Worm (Caenorhabditis elegans) whole organism, L3 larva: ENCODE measurements around the gene B0524.6.

Experiments
- R02D3.7 ChIP-seq: fragments of 150-350 bp; optimal IDR thresholded peaks from 2 replicates; lab custom pipeline; 2014; ENCODE audit warnings: missing biosample characterization, missing genetic modification characterization
- ZK546.5 ChIP-seq: sonication (generic microtip); optimal IDR thresholded peaks from 2 replicates; lab custom pipeline; 2017; ENCODE audit warnings: missing biosample characterization, missing genetic modification characterization
- aly-2 ChIP-seq: fragments of 150-350 bp; optimal IDR thresholded peaks from 2 replicates; lab custom pipeline; 2014; ENCODE audit warnings: missing biosample characterization, missing genetic modification characterization
- ama-1 ChIP-seq: fragments of 150-350 bp; optimal IDR thresholded peaks from 2 replicates; lab custom pipeline; 2018
- ceh-16 ChIP-seq: sonication (generic microtip); optimal IDR thresholded peaks from 2 replicates; lab custom pipeline; 2017; ENCODE audit warnings: missing biosample characterization, missing genetic modification characterization
- ceh-28 ChIP-seq: fragments of 150-350 bp; optimal IDR thresholded peaks from 2 replicates; lab custom pipeline; 2014; ENCODE audit warnings: missing biosample characterization, missing genetic modification reagents, missing genetic modification characterization
- ceh-82 ChIP-seq: fragments of 150-350 bp; optimal IDR thresholded peaks from 2 replicates; lab custom pipeline; 2014; ENCODE audit warnings: missing biosample characterization, missing genetic modification characterization
- ceh-9 ChIP-seq: sonication (generic microtip); optimal IDR thresholded peaks from 2 replicates; lab custom pipeline; 2018; ENCODE audit warnings: missing biosample characterization, missing genetic modification characterization
- daf-12 ChIP-seq: fragments of 150-350 bp; optimal IDR thresholded peaks from 2 replicates; lab custom pipeline; 2014; ENCODE audit warnings: missing biosample characterization, missing genetic modification reagents, missing genetic modification characterization
- egl-27 ChIP-seq: sonication (generic microtip); optimal IDR thresholded peaks from 4 replicates; lab custom pipeline; 2017; ENCODE audit warnings: missing biosample characterization, missing genetic modification reagents, missing genetic modification characterization
- egl-5 ChIP-seq: fragments of 150-350 bp; optimal IDR thresholded peaks from 2 replicates; lab custom pipeline; 2017; ENCODE audit warnings: missing biosample characterization, missing genetic modification reagents, missing genetic modification characterization, inconsistent platforms
- elt-1 ChIP-seq: fragments of 150-350 bp; optimal IDR thresholded peaks from 2 replicates; lab custom pipeline; 2014; ENCODE audit warnings: missing biosample characterization, missing genetic modification characterization
- elt-2 ChIP-seq: sonication (generic microtip); optimal IDR thresholded peaks from 2 replicates; lab custom pipeline; 2016; ENCODE audit warnings: missing genetic modification reagents, mild to moderate bottlenecking, missing genetic modification characterization, missing compliant biosample characterization
- elt-3 ChIP-seq, 3 experiments: fragments of 150-350 bp in 1 of 3; sonication (generic microtip) in 2 of 3; optimal IDR thresholded peaks; 2 replicates in 2 of 3; 4 replicates in 1 of 3; lab custom pipeline; 2014 to 2017; ENCODE audit warnings: missing biosample characterization in 3 of 3, missing genetic modification characterization in 3 of 3
- eor-1 ChIP-seq, 2 experiments: fragments of 150-350 bp; optimal IDR thresholded peaks; 2 replicates each; lab custom pipeline; 2014 to 2018; ENCODE audit warnings: missing biosample characterization in 2 of 2, missing genetic modification characterization in 2 of 2
- fkh-10 ChIP-seq: sonication (generic microtip); optimal IDR thresholded peaks from 2 replicates; lab custom pipeline; 2017; ENCODE audit warnings: missing biosample characterization, missing genetic modification reagents, missing genetic modification characterization
- fkh-2 ChIP-seq: fragments of 150-350 bp; optimal IDR thresholded peaks from 2 replicates; lab custom pipeline; 2014; ENCODE audit warnings: missing biosample characterization, missing genetic modification reagents, missing genetic modification characterization
- fos-1 ChIP-seq: fragments of 150-350 bp; optimal IDR thresholded peaks from 2 replicates; lab custom pipeline; 2014; ENCODE audit warnings: missing biosample characterization, missing genetic modification characterization
- hmg-11 ChIP-seq: sonication (generic microtip); optimal IDR thresholded peaks from 2 replicates; lab custom pipeline; 2016; ENCODE audit warnings: missing genetic modification characterization, missing compliant biosample characterization
- jun-1 ChIP-seq: fragments of 150-350 bp; optimal IDR thresholded peaks from 2 replicates; lab custom pipeline; 2014; ENCODE audit warnings: missing biosample characterization, missing genetic modification reagents, missing genetic modification characterization
- lin-15B ChIP-seq: fragments of 150-350 bp; optimal IDR thresholded peaks from 2 replicates; lab custom pipeline; 2014; ENCODE audit warnings: missing biosample characterization, missing genetic modification characterization
- lin-39 ChIP-seq: fragments of 150-350 bp; optimal IDR thresholded peaks from 2 replicates; lab custom pipeline; 2018; ENCODE audit warnings: missing biosample characterization, missing genetic modification reagents, missing genetic modification characterization
- lsy-12 ChIP-seq: sonication (generic microtip); optimal IDR thresholded peaks from 2 replicates; lab custom pipeline; 2016; ENCODE audit warnings: mild to moderate bottlenecking, missing genetic modification characterization, missing compliant biosample characterization
- mdl-1 ChIP-seq: fragments of 150-350 bp; optimal IDR thresholded peaks from 2 replicates; lab custom pipeline; 2014; ENCODE audit warnings: missing biosample characterization, missing genetic modification characterization
- mml-1 ChIP-seq: fragments of 150-350 bp; sonication (generic microtip); optimal IDR thresholded peaks from 3 replicates; lab custom pipeline; 2014; ENCODE audit warnings: missing biosample characterization, missing genetic modification characterization
- nfya-1 ChIP-seq: sonication (generic microtip); optimal IDR thresholded peaks from 2 replicates; lab custom pipeline; 2017; ENCODE audit warnings: missing genetic modification characterization, mild to moderate bottlenecking, missing compliant biosample characterization, antibody characterized with exemption, moderate library complexity; ENCODE audit not compliant: insufficient read depth
- nhr-11 ChIP-seq: fragments of 150-350 bp; optimal IDR thresholded peaks from 2 replicates; lab custom pipeline; 2014; ENCODE audit warnings: missing biosample characterization, missing genetic modification characterization
- nhr-12 ChIP-seq: fragments of 150-350 bp; optimal IDR thresholded peaks from 2 replicates; lab custom pipeline; 2014; ENCODE audit warnings: missing biosample characterization, missing genetic modification characterization
- nhr-23 ChIP-seq: fragments of 150-350 bp; optimal IDR thresholded peaks from 2 replicates; lab custom pipeline; 2014; ENCODE audit warnings: missing biosample characterization, missing genetic modification reagents, missing genetic modification characterization
- nhr-237 ChIP-seq: fragments of 150-350 bp; optimal IDR thresholded peaks from 2 replicates; lab custom pipeline; 2014; ENCODE audit warnings: missing biosample characterization, missing genetic modification characterization
- nhr-25 ChIP-seq: sonication (generic microtip); optimal IDR thresholded peaks from 2 replicates; lab custom pipeline; 2017; ENCODE audit warnings: missing biosample characterization, missing genetic modification characterization
- nhr-28 ChIP-seq: fragments of 150-350 bp; optimal IDR thresholded peaks from 2 replicates; lab custom pipeline; 2014; ENCODE audit warnings: missing biosample characterization, missing genetic modification characterization
- nhr-43 ChIP-seq: sonication (generic microtip); optimal IDR thresholded peaks from 2 replicates; lab custom pipeline; 2016; ENCODE audit warnings: mild to moderate bottlenecking, missing genetic modification characterization, missing compliant biosample characterization; ENCODE audit not compliant: poor library complexity, severe bottlenecking
- nhr-67 ChIP-seq: fragments of 150-350 bp; optimal IDR thresholded peaks from 2 replicates; lab custom pipeline; 2014; ENCODE audit warnings: missing biosample characterization, missing genetic modification characterization
- nhr-76 ChIP-seq: fragments of 150-350 bp; sonication (generic microtip); optimal IDR thresholded peaks from 5 replicates; lab custom pipeline; 2014; ENCODE audit warnings: missing biosample characterization, missing genetic modification characterization
- nhr-77 ChIP-seq: fragments of 150-350 bp; optimal IDR thresholded peaks from 2 replicates; lab custom pipeline; 2014; ENCODE audit warnings: missing biosample characterization, missing genetic modification characterization
- pha-4 ChIP-seq: fragments of 150-350 bp; optimal IDR thresholded peaks from 2 replicates; lab custom pipeline; 2014; ENCODE audit warnings: missing biosample characterization, missing genetic modification reagents, missing genetic modification characterization
- pqm-1 ChIP-seq: fragments of 150-350 bp; optimal IDR thresholded peaks from 2 replicates; lab custom pipeline; 2017; ENCODE audit warnings: missing biosample characterization, missing genetic modification characterization, inconsistent platforms
- sea-2 ChIP-seq: fragments of 150-350 bp; sonication (generic microtip); optimal IDR thresholded peaks from 4 replicates; lab custom pipeline; 2014; ENCODE audit warnings: missing biosample characterization, missing genetic modification reagents, missing genetic modification characterization
- skn-1 ChIP-seq: fragments of 150-350 bp; optimal IDR thresholded peaks from 2 replicates; lab custom pipeline; 2014; ENCODE audit warnings: missing biosample characterization, missing genetic modification characterization
- snpc-4 ChIP-seq: fragments of 150-350 bp; optimal IDR thresholded peaks from 2 replicates; lab custom pipeline; 2014; ENCODE audit warnings: missing biosample characterization, missing genetic modification characterization
- tbx-2 ChIP-seq: sonication (generic microtip); optimal IDR thresholded peaks from 2 replicates; lab custom pipeline; 2016; ENCODE audit warnings: mild to moderate bottlenecking, missing genetic modification characterization, missing compliant biosample characterization
- unc-39 ChIP-seq: sonication (generic microtip); optimal IDR thresholded peaks from 4 replicates; lab custom pipeline; 2017; ENCODE audit warnings: missing biosample characterization, missing genetic modification characterization
- unc-62 ChIP-seq: fragments of 150-350 bp; sonication (generic microtip); optimal IDR thresholded peaks from 4 replicates; lab custom pipeline; 2014; ENCODE audit warnings: missing biosample characterization, missing genetic modification reagents, missing genetic modification characterization
- zag-1 ChIP-seq: fragments of 150-350 bp; optimal IDR thresholded peaks from 2 replicates; lab custom pipeline; 2014; ENCODE audit warnings: missing biosample characterization, missing genetic modification characterization
- ztf-11 ChIP-seq: fragments of 150-350 bp; optimal IDR thresholded peaks from 2 replicates; lab custom pipeline; 2014; ENCODE audit warnings: missing biosample characterization, missing genetic modification characterization
- ztf-4 ChIP-seq: fragments of 150-350 bp; optimal IDR thresholded peaks from 2 replicates; lab custom pipeline; 2014; ENCODE audit warnings: missing biosample characterization, missing genetic modification characterization

B0524.6 gene

DNA sequence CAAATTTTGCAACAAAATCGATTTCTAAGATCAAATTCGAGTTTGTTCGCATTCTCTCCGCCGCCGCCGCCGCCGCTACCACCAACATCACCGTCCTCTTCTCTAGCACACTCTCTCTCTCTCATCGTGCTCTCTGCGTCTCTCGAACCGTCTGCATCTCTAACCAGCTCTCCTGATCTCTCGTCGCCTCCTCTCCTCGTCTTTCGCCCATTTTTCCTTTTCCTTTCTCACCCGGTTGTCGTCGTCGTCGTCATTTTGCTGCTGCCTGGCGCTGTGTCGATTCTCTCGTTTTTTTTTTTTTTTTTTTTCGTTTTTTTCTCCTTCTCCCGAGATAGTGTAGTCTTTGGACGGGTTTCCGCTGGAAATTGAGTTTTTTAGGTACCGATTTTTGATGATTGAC, 21.0 kb upstream of the B0524.6 start (continued):
- TF ChIP-seq nhr-23 (peak; percentile 97), egl-27 (peak; percentile 92), nhr-25 (tag; lab: Kevin White, UChicago) (peak; percentile 99), ztf-4 (tag; lab: Kevin White, UChicago) (peak; percentile 7), aly-2 (no peak), nhr-77 (tag; lab: Kevin White, UChicago) (peak; percentile 1), mdl-1 (tag; lab: Kevin White, UChicago) (peak; percentile 72), pqm-1 (tag; lab: Kevin White, UChicago) (peak; percentile 74), elt-1 (peak; percentile 86)

DNA sequence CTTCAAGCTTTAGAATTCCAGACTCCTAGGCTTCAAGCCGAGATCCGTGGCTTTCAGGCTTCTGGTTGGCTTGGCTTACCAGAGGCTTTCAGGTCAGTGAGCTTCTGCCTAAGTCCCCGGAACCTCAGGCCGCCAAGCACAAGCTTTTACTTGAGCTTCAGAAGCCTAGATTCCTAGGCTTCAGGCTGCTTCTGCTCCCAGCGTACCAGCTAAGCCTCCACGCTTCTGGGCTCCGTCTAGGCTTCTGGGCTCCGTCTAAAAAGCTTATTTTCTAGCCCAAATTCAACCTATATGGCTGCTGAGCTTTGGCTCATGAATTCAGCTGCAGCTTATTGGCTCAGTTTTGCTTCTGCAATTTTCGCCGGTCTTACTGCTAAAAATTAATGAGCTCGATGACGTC, 20.3 kb upstream of the B0524.6 start:
- no peak for TF ChIP-seq fkh-10
- TF ChIP-seq fkh-2 (tag; lab: Kevin White, UChicago) = no peak

DNA sequence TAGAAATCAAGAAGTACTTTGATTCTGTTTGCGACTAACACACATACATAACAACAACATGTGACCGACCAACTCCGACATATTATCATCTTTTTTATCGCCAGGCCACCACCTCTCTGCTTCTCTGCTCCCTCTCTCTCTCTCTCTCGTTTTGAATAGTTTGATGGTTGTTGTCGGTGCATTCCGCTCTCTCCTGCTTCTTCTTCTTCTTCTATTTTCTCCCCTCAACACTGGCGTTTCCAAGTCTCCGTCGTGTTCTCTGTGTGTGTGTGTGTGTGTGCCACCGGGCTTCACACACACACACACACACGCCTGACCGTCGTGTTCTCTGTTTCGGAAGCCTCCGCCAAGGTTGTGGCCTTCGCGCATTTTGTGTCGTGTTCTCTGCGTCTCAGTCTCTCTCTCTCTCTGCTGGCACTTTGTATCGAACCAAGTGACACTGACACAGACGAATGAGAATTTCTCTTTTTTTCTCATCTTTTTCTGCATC, 19.7 kb upstream of the B0524.6 start:
- TF ChIP-seq daf-12 (tag; lab: Kevin White, UChicago) (peak; percentile 75), egl-27 (peak; percentile 98), nhr-76 (tag; lab: Kevin White, UChicago) (peak; percentile 55), hmg-11 (tag; lab: Kevin White, UChicago) (peak; percentile 96), pha-4 (peak; percentile 99), unc-39 (tag; lab: Kevin White, UChicago) (peak; percentile 70), pqm-1 (tag; lab: Kevin White, UChicago) (peak; percentile 97), ceh-16 (no peak), mdl-1 (tag; lab: Kevin White, UChicago) (peak; percentile 93), elt-2 (tag; lab: Kevin White, UChicago) (peak; percentile 97), ceh-9 (tag; lab: Kevin White, UChicago) (no peak), unc-62 (GFP tag; lab: Kevin White, UChicago) (peak; percentile 99), nhr-25 (tag; lab: Kevin White, UChicago) (peak; percentile 99), nhr-67 (tag; lab: Kevin White, UChicago) (no peak), ceh-82 (peak; percentile 92), nhr-237 (tag; lab: Kevin White, UChicago) (no peak), nfya-1 (tag; lab: Kevin White, UChicago) (peak; percentile 96), snpc-4 (tag; lab: Kevin White, UChicago) (peak; percentile 59), nhr-23 (peak; percentile 99), ZK546.5 (tag; lab: Kevin White, UChicago) (no peak), nhr-12 (tag; lab: Kevin White, UChicago) (no peak), fkh-2 (tag; lab: Kevin White, UChicago) (peak; percentile 3), nhr-28 (tag; lab: Kevin White, UChicago) (peak; percentile 65), fkh-10 (peak; percentile 61), ama-1 (lab: Kevin White, UChicago) (peak; percentile 56), nhr-43 (tag; lab: Kevin White, UChicago) (peak; percentile 99), nhr-77 (tag; lab: Kevin White, UChicago) (peak; percentile 80), lin-39 (peak; percentile 94), fos-1 (tag; lab: Kevin White, UChicago) (peak; percentile 87), eor-1 (tag; optimal IDR thresholded peaks at IDR 0.05; lab: Kevin White, UChicago) (peak in 1 of 2 experiments; percentile 25), R02D3.7 (tag; lab: Kevin White, UChicago) (peak; percentile 80), tbx-2 (tag; lab: Kevin White, UChicago) (peak; percentile 96), ztf-4 (tag; lab: Kevin White, UChicago) (peak; percentile 61), egl-5 (tag; lab: Kevin White, UChicago) (peak; percentile 88), mml-1 (tag; lab: Kevin White, UChicago) (no peak), lin-15B (peak; percentile 58), ceh-28 (tag; lab: Kevin White, UChicago) (peak; percentile 92), lsy-12 (tag; lab: Kevin White, UChicago) (peak; percentile 93), elt-3 (tag; optimal IDR thresholded peaks at IDR 0.05; lab: Kevin White, UChicago) (peak; percentile 29 to 87 (median 60)), sea-2 (GFP tag; lab: Kevin White, UChicago) (peak; percentile 53), ztf-11 (no peak), nhr-11 (tag; lab: Kevin White, UChicago) (peak; percentile 94), aly-2 (peak; percentile 59), elt-1 (peak; percentile 89), zag-1 (tag; lab: Kevin White, UChicago) (peak; percentile 89), skn-1 (peak; percentile 96), jun-1 (tag; lab: Kevin White, UChicago) (peak; percentile 98)
